Worm (Caenorhabditis elegans): ENCODE measurements around the gene irld-62.

- no peak for TF ChIP-seq ceh-13 (GFP tag; optimal IDR thresholded peaks at IDR 0.05)
- no peak for TF ChIP-seq ama-1 (optimal IDR thresholded peaks at IDR 0.05)
Measured at ce11 chrV:15318638-15319037, 7.8 kb downstream of the irld-62 start, which contains the start of gene nhr-291.
